1 fruit fly cellular context compared by ENCODE assay signal in genomic region chrX:9640690-9641149, dm6.
TF ChIP-seq lines count a peak whose summit lies in the region.

No protein-coding gene starts in this region.

TF ChIP-seq in whole organism, embryonic, 481 proteins besides CTCF, POLR2A, EP300 and RAD21 (continued from another document and continues in another):
- peak; percentile 95 for TF ChIP-seq CG11456 (GFP tag; IDR thresholded peaks at IDR 0.05; lab: Robert Waterston, UW)
- peak; percentile 67; the same call in 1 of the 2 replicates for TF ChIP-seq CG8765 (GFP tag; IDR thresholded peaks at IDR 0.05; lab: Robert Waterston, UW)
- peak; percentile 67 for TF ChIP-seq CG3065 (GFP tag; optimal IDR thresholded peaks at IDR 0.05; lab: Kevin White, UChicago)
- TF ChIP-seq NFAT (GFP tag; IDR thresholded peaks at IDR 0.05; lab: Robert Waterston, UW), result peak; percentile 93
- TF ChIP-seq CG8359 (GFP tag; optimal IDR thresholded peaks at IDR 0.05; lab: Kevin White, UChicago; ENCODE audit: borderline replicate concordance), result peak; percentile 87
- TF ChIP-seq CG17912 (GFP tag; optimal IDR thresholded peaks at IDR 0.05; lab: Kevin White, UChicago), result peak; percentile 94
- TF ChIP-seq jumu (GFP tag; optimal IDR thresholded peaks at IDR 0.05; lab: Kevin White, UChicago), result peak; percentile 90
- TF ChIP-seq MTF-1 (GFP tag; optimal IDR thresholded peaks at IDR 0.05; lab: Kevin White, UChicago; ENCODE audit: borderline replicate concordance), result peak; percentile 94
- TF ChIP-seq Dad (GFP tag; optimal IDR thresholded peaks at IDR 0.05; lab: Kevin White, UChicago), result peak; percentile 97
- peak in 1 of 2 experiments; percentile 96 for TF ChIP-seq Eip74EF (GFP tag; optimal IDR thresholded peaks at IDR 0.05; lab: Kevin White, UChicago)
- no peak for TF ChIP-seq sna (GFP tag; IDR thresholded peaks at IDR 0.05; lab: Robert Waterston, UW; ENCODE audit: partially characterized antibody)
- no peak for TF ChIP-seq crol (GFP tag; IDR thresholded peaks at IDR 0.05; lab: Robert Waterston, UW)
- no peak for TF ChIP-seq CG14860 (GFP tag; IDR thresholded peaks at IDR 0.05; lab: Robert Waterston, UW; ENCODE audit: partially characterized antibody)
- TF ChIP-seq CG14667 (GFP tag; IDR thresholded peaks at IDR 0.05; lab: Robert Waterston, UW), result peak; percentile 71
- TF ChIP-seq sug (tag; optimal IDR thresholded peaks at IDR 0.05; lab: Kevin White, UChicago), result peak; percentile 98
- peak; percentile 99 for TF ChIP-seq CG13894 (tag; optimal IDR thresholded peaks at IDR 0.05; lab: Kevin White, UChicago)
- peak; percentile 98 for TF ChIP-seq schlank (tag; optimal IDR thresholded peaks at IDR 0.05; lab: Kevin White, UChicago)
- peak; percentile 92 for TF ChIP-seq NK7.1 (GFP tag; optimal IDR thresholded peaks at IDR 0.05; lab: Kevin White, UChicago)
- TF ChIP-seq CG9876 (GFP tag; optimal IDR thresholded peaks at IDR 0.05; lab: Kevin White, UChicago), result peak; percentile 86
- TF ChIP-seq Hmx (GFP tag; optimal IDR thresholded peaks at IDR 0.05; lab: Kevin White, UChicago), result peak; percentile 91
- TF ChIP-seq grn (GFP tag; optimal IDR thresholded peaks at IDR 0.05; lab: Kevin White, UChicago), result peak; percentile 45
- TF ChIP-seq CG1832 (GFP tag; optimal IDR thresholded peaks at IDR 0.05; lab: Kevin White, UChicago), result no peak
- TF ChIP-seq CG7556 (GFP tag; optimal IDR thresholded peaks at IDR 0.05; lab: Kevin White, UChicago), result peak; percentile 96
- peak; percentile 76 for TF ChIP-seq pfk (GFP tag; optimal IDR thresholded peaks at IDR 0.05; lab: Kevin White, UChicago)
- TF ChIP-seq CG8089 (GFP tag; optimal IDR thresholded peaks at IDR 0.05; lab: Kevin White, UChicago), result peak; percentile 88
- TF ChIP-seq CG31224 (GFP tag; IDR thresholded peaks at IDR 0.05; lab: Robert Waterston, UW), result peak; percentile 91
- peak; percentile 93 for TF ChIP-seq Six4 (GFP tag; optimal IDR thresholded peaks at IDR 0.05; lab: Kevin White, UChicago)
- TF ChIP-seq CG4617 (GFP tag; optimal IDR thresholded peaks at IDR 0.05; lab: Kevin White, UChicago; ENCODE audit: borderline replicate concordance), result peak; percentile 77
- TF ChIP-seq CG4360 (GFP tag; IDR thresholded peaks at IDR 0.05; lab: Robert Waterston, UW), result peak; percentile 79
- TF ChIP-seq ab (GFP tag; optimal IDR thresholded peaks at IDR 0.05; lab: Kevin White, UChicago), result peak; percentile 71
- TF ChIP-seq gem (tag; optimal IDR thresholded peaks at IDR 0.05; lab: Kevin White, UChicago), result peak; percentile 98
- TF ChIP-seq jigr1 (GFP tag; IDR thresholded peaks at IDR 0.05; lab: Robert Waterston, UW), result peak; percentile 50; the same call in 1 of the 3 replicates
- TF ChIP-seq abd-A (tag; optimal IDR thresholded peaks at IDR 0.05; lab: Kevin White, UChicago), result peak; percentile 89
- peak; percentile 99 for TF ChIP-seq CG13296 (GFP tag; optimal IDR thresholded peaks at IDR 0.05; lab: Kevin White, UChicago)
- peak; percentile 97 for TF ChIP-seq CG2712 (tag; optimal IDR thresholded peaks at IDR 0.05; lab: Kevin White, UChicago)
- peak; percentile 98 for TF ChIP-seq lilli (GFP tag; optimal IDR thresholded peaks at IDR 0.05; lab: Kevin White, UChicago)
- TF ChIP-seq Stat92E (GFP tag; optimal IDR thresholded peaks at IDR 0.05; lab: Kevin White, UChicago), result peak in 1 of 3 experiments; percentile 41
- peak; percentile 88 for TF ChIP-seq twi (tag; optimal IDR thresholded peaks at IDR 0.05; lab: Kevin White, UChicago)
- TF ChIP-seq NC2β (GFP tag; optimal IDR thresholded peaks at IDR 0.05; lab: Kevin White, UChicago), result peak; percentile 86
- peak; percentile 95 for TF ChIP-seq Oli (tag; optimal IDR thresholded peaks at IDR 0.05; lab: Kevin White, UChicago)
- peak; percentile 97 for TF ChIP-seq Fer2 (tag; optimal IDR thresholded peaks at IDR 0.05; lab: Kevin White, UChicago)
- peak; percentile 97 for TF ChIP-seq CG1233 (GFP tag; optimal IDR thresholded peaks at IDR 0.05; lab: Kevin White, UChicago)
- peak; percentile 85 for TF ChIP-seq Spps (tag; optimal IDR thresholded peaks at IDR 0.05; lab: Kevin White, UChicago)
- TF ChIP-seq Dek (tag; optimal IDR thresholded peaks at IDR 0.05; lab: Kevin White, UChicago), result peak; percentile 98
- TF ChIP-seq CG7745 (tag; optimal IDR thresholded peaks at IDR 0.05; lab: Kevin White, UChicago), result no peak
- peak; percentile 98 for TF ChIP-seq odd (GFP tag; optimal IDR thresholded peaks at IDR 0.05; lab: Kevin White, UChicago)
- TF ChIP-seq exex (tag; optimal IDR thresholded peaks at IDR 0.05; lab: Kevin White, UChicago), result peak; percentile 93
- TF ChIP-seq az2 (GFP tag; optimal IDR thresholded peaks at IDR 0.05; lab: Kevin White, UChicago), result peak; percentile 92
- peak; percentile 96 for TF ChIP-seq eyg (GFP tag; optimal IDR thresholded peaks at IDR 0.05; lab: Kevin White, UChicago)
- peak; percentile 91 for TF ChIP-seq Ssrp (tag; optimal IDR thresholded peaks at IDR 0.05; lab: Kevin White, UChicago)
- TF ChIP-seq Blimp-1 (GFP tag; optimal IDR thresholded peaks at IDR 0.05; lab: Kevin White, UChicago), result peak; percentile 99
- TF ChIP-seq CG31388 (GFP tag; optimal IDR thresholded peaks at IDR 0.05; lab: Kevin White, UChicago), result peak; percentile 81
- TF ChIP-seq CG11723 (GFP tag; optimal IDR thresholded peaks at IDR 0.05; lab: Kevin White, UChicago), result peak; percentile 95
- TF ChIP-seq Neu2 (GFP tag; optimal IDR thresholded peaks at IDR 0.05; lab: Kevin White, UChicago; ENCODE audit: borderline replicate concordance), result peak; percentile 75
- peak; percentile 90; the same call in 1 of the 2 replicates for TF ChIP-seq danr (GFP tag; IDR thresholded peaks at IDR 0.05; lab: Robert Waterston, UW)
- TF ChIP-seq luna (GFP tag; optimal IDR thresholded peaks at IDR 0.05; lab: Kevin White, UChicago), result peak; percentile 85
- TF ChIP-seq aop (GFP tag; IDR thresholded peaks at IDR 0.05; lab: Robert Waterston, UW), result peak; percentile 86
- peak; percentile 100 for TF ChIP-seq Med (GFP tag; lab: Kevin White, UChicago)
- peak; percentile 91 for TF ChIP-seq trem (tag; optimal IDR thresholded peaks at IDR 0.05; lab: Kevin White, UChicago)
- peak; percentile 77 for TF ChIP-seq CG33557 (GFP tag; optimal IDR thresholded peaks at IDR 0.05; lab: Kevin White, UChicago)
- peak; percentile 85 for TF ChIP-seq YL-1 (GFP tag; optimal IDR thresholded peaks at IDR 0.05; lab: Kevin White, UChicago)
- peak; percentile 96 for TF ChIP-seq HLH3B (GFP tag; IDR thresholded peaks at IDR 0.05; lab: Robert Waterston, UW)
- TF ChIP-seq tgo (GFP tag; IDR thresholded peaks at IDR 0.05; lab: Robert Waterston, UW), result peak; percentile 94
- peak; percentile 93 for TF ChIP-seq sens-2 (GFP tag; IDR thresholded peaks at IDR 0.05; lab: Robert Waterston, UW)
- peak; percentile 92 for TF ChIP-seq CG6254 (GFP tag; optimal IDR thresholded peaks at IDR 0.05; lab: Kevin White, UChicago)
- TF ChIP-seq CG31365 (tag; optimal IDR thresholded peaks at IDR 0.05; lab: Kevin White, UChicago), result peak; percentile 93
- peak; percentile 89 for TF ChIP-seq CG18764 (GFP tag; optimal IDR thresholded peaks at IDR 0.05; lab: Kevin White, UChicago)
- TF ChIP-seq ATbp (GFP tag; optimal IDR thresholded peaks at IDR 0.05; lab: Kevin White, UChicago), result peak; percentile 94
- peak; percentile 79 for TF ChIP-seq pnt (GFP tag; optimal IDR thresholded peaks at IDR 0.05; lab: Kevin White, UChicago)
- TF ChIP-seq cas (GFP tag; IDR thresholded peaks at IDR 0.05; lab: Robert Waterston, UW), result peak; percentile 91
- peak; percentile 99 for TF ChIP-seq Fer3 (tag; optimal IDR thresholded peaks at IDR 0.05; lab: Kevin White, UChicago)
- TF ChIP-seq pros (GFP tag; optimal IDR thresholded peaks at IDR 0.05; lab: Kevin White, UChicago), result peak; percentile 72
- TF ChIP-seq lbe (GFP tag; optimal IDR thresholded peaks at IDR 0.05; lab: Kevin White, UChicago), result peak; percentile 90
- TF ChIP-seq tap (tag; optimal IDR thresholded peaks at IDR 0.05; lab: Kevin White, UChicago), result peak; percentile 99
- peak; percentile 59 for TF ChIP-seq CG4404 (GFP tag; IDR thresholded peaks at IDR 0.05; lab: Robert Waterston, UW)
- peak; percentile 97 for TF ChIP-seq salm (tag; optimal IDR thresholded peaks at IDR 0.05; lab: Kevin White, UChicago)
- TF ChIP-seq Nf-YA (GFP tag; IDR thresholded peaks at IDR 0.05; lab: Robert Waterston, UW), result peak; percentile 94
- no peak; the same call in 3 of the 4 replicates for TF ChIP-seq chinmo (GFP tag; IDR thresholded peaks at IDR 0.05; lab: Robert Waterston, UW; ENCODE audit: partially characterized antibody)
- TF ChIP-seq CG10462 (GFP tag; optimal IDR thresholded peaks at IDR 0.05; lab: Kevin White, UChicago), result peak; percentile 87
- peak; percentile 95 for TF ChIP-seq CG13775 (GFP tag; optimal IDR thresholded peaks at IDR 0.05; lab: Kevin White, UChicago)
- TF ChIP-seq CG34224 (GFP tag; IDR thresholded peaks at IDR 0.05; lab: Robert Waterston, UW; ENCODE audit: partially characterized antibody), result peak; percentile 19; the same call in 1 of the 3 replicates
- TF ChIP-seq trh (GFP tag; optimal IDR thresholded peaks at IDR 0.05; lab: Kevin White, UChicago), result peak; percentile 90
- peak; percentile 97 for TF ChIP-seq CG17568 (GFP tag; optimal IDR thresholded peaks at IDR 0.05; lab: Kevin White, UChicago)
- peak; percentile 91 for TF ChIP-seq E2f1 (GFP tag; IDR thresholded peaks at IDR 0.05; lab: Robert Waterston, UW)
- TF ChIP-seq Deaf1 (tag; optimal IDR thresholded peaks at IDR 0.05; lab: Kevin White, UChicago), result peak; percentile 85
- TF ChIP-seq gcm2 (GFP tag; optimal IDR thresholded peaks at IDR 0.05; lab: Kevin White, UChicago), result peak; percentile 93
- TF ChIP-seq Usf (GFP tag; optimal IDR thresholded peaks at IDR 0.05; lab: Kevin White, UChicago), result peak; percentile 80
- TF ChIP-seq peb (GFP tag; IDR thresholded peaks at IDR 0.05; lab: Robert Waterston, UW), result peak; percentile 72; the same call in 1 of the 2 replicates
- TF ChIP-seq CG34376 (GFP tag; optimal IDR thresholded peaks at IDR 0.05; lab: Kevin White, UChicago), result peak; percentile 100
- TF ChIP-seq Scr (GFP tag; IDR thresholded peaks at IDR 0.05; lab: Robert Waterston, UW; ENCODE audit: partially characterized antibody), result no peak
- TF ChIP-seq CG43689 (GFP tag; IDR thresholded peaks at IDR 0.05; lab: Robert Waterston, UW), result peak; percentile 90
- peak; percentile 89 for TF ChIP-seq Aef1 (GFP tag; IDR thresholded peaks at IDR 0.05; lab: Robert Waterston, UW)
- peak; percentile 94 for TF ChIP-seq D19A (tag; optimal IDR thresholded peaks at IDR 0.05; lab: Kevin White, UChicago)
- peak; percentile 97 for TF ChIP-seq Sox102F (GFP tag; optimal IDR thresholded peaks at IDR 0.05; lab: Kevin White, UChicago)
- TF ChIP-seq CG17802 (tag; optimal IDR thresholded peaks at IDR 0.05; lab: Kevin White, UChicago), result peak; percentile 80
- TF ChIP-seq Hmr (GFP tag; optimal IDR thresholded peaks at IDR 0.05; lab: Kevin White, UChicago), result peak; percentile 98
- peak; percentile 88 for TF ChIP-seq CG1529 (GFP tag; optimal IDR thresholded peaks at IDR 0.05; lab: Kevin White, UChicago)
- peak; percentile 88 for TF ChIP-seq C15 (GFP tag; IDR thresholded peaks at IDR 0.05; lab: Robert Waterston, UW)
- peak; percentile 92 for TF ChIP-seq slp2 (GFP tag; optimal IDR thresholded peaks at IDR 0.05; lab: Kevin White, UChicago)
- peak; percentile 98 for TF ChIP-seq Rfx (GFP tag; IDR thresholded peaks at IDR 0.05; lab: Robert Waterston, UW)
- TF ChIP-seq stc (GFP tag; IDR thresholded peaks at IDR 0.05; lab: Robert Waterston, UW), result peak; percentile 96
- TF ChIP-seq CG10321 (GFP tag; IDR thresholded peaks at IDR 0.05; lab: Robert Waterston, UW), result peak; percentile 76; the same call in 1 of the 2 replicates
- peak; percentile 93 for TF ChIP-seq Taf1 (GFP tag; IDR thresholded peaks at IDR 0.05; lab: Robert Waterston, UW)
- TF ChIP-seq CG32767 (GFP tag; IDR thresholded peaks at IDR 0.05; lab: Robert Waterston, UW), result peak; percentile 94
- peak; percentile 60; the same call in 1 of the 2 replicates for TF ChIP-seq gt (GFP tag; IDR thresholded peaks at IDR 0.05; lab: Robert Waterston, UW)
- TF ChIP-seq Dip2 (GFP tag; IDR thresholded peaks at IDR 0.05; lab: Robert Waterston, UW), result peak; percentile 18; the same call in 1 of the 2 replicates
- peak; percentile 67 for TF ChIP-seq dimm (GFP tag; IDR thresholded peaks at IDR 0.05; lab: Robert Waterston, UW)
- TF ChIP-seq CG9797 (GFP tag; optimal IDR thresholded peaks at IDR 0.05; lab: Kevin White, UChicago), result peak; percentile 46
- TF ChIP-seq Camta (GFP tag; optimal IDR thresholded peaks at IDR 0.05; lab: Kevin White, UChicago), result peak; percentile 95
- peak; percentile 95 for TF ChIP-seq CG1647 (GFP tag; optimal IDR thresholded peaks at IDR 0.05; lab: Kevin White, UChicago)
- TF ChIP-seq CG1602 (GFP tag; optimal IDR thresholded peaks at IDR 0.05; lab: Kevin White, UChicago), result peak; percentile 81
- TF ChIP-seq CG12104 (GFP tag; optimal IDR thresholded peaks at IDR 0.05; lab: Kevin White, UChicago), result peak; percentile 97
- TF ChIP-seq fd3F (GFP tag; optimal IDR thresholded peaks at IDR 0.05; lab: Kevin White, UChicago), result peak; percentile 97
- peak; percentile 98 for TF ChIP-seq CG7839 (tag; optimal IDR thresholded peaks at IDR 0.05; lab: Kevin White, UChicago)
- TF ChIP-seq fd102C (GFP tag; optimal IDR thresholded peaks at IDR 0.05; lab: Kevin White, UChicago), result peak; percentile 60
- peak; percentile 90 for TF ChIP-seq CG11247 (GFP tag; IDR thresholded peaks at IDR 0.05; lab: Robert Waterston, UW)
- peak; percentile 86 for TF ChIP-seq CG6654 (GFP tag; optimal IDR thresholded peaks at IDR 0.05; lab: Kevin White, UChicago)
- no peak for TF ChIP-seq Dfd (GFP tag; optimal IDR thresholded peaks at IDR 0.05; lab: Kevin White, UChicago)
- TF ChIP-seq fu2 (GFP tag; optimal IDR thresholded peaks at IDR 0.05; lab: Kevin White, UChicago), result peak; percentile 90
- TF ChIP-seq CG10366 (GFP tag; IDR thresholded peaks at IDR 0.05; lab: Robert Waterston, UW), result peak; percentile 94
- peak; percentile 96 for TF ChIP-seq Drgx (GFP tag; IDR thresholded peaks at IDR 0.05; lab: Robert Waterston, UW)
- TF ChIP-seq gsb-n (tag; optimal IDR thresholded peaks at IDR 0.05; lab: Kevin White, UChicago), result peak; percentile 87
- peak; percentile 95 for TF ChIP-seq CG18262 (tag; optimal IDR thresholded peaks at IDR 0.05; lab: Kevin White, UChicago)
- peak; percentile 81 for TF ChIP-seq Atf3 (GFP tag; optimal IDR thresholded peaks at IDR 0.05; lab: Kevin White, UChicago)
- TF ChIP-seq Tbp (GFP tag; optimal IDR thresholded peaks at IDR 0.05; lab: Kevin White, UChicago), result no peak
- TF ChIP-seq nerfin-1 (tag; optimal IDR thresholded peaks at IDR 0.05; lab: Kevin White, UChicago), result peak; percentile 96
- TF ChIP-seq bab2 (GFP tag; optimal IDR thresholded peaks at IDR 0.05; lab: Kevin White, UChicago), result peak; percentile 93
- TF ChIP-seq cg (GFP tag; optimal IDR thresholded peaks at IDR 0.05; lab: Kevin White, UChicago), result peak; percentile 51
- peak; percentile 71 for TF ChIP-seq CkIIα-i1 (GFP tag; IDR thresholded peaks at IDR 0.05; lab: Robert Waterston, UW)
